Fruit fly (Drosophila melanogaster): ENCODE measurements around the gene cm.
A peak's percentile ranks its signal among the peaks of the same experiment; 100 is the strongest.

Gene cm

DNA sequence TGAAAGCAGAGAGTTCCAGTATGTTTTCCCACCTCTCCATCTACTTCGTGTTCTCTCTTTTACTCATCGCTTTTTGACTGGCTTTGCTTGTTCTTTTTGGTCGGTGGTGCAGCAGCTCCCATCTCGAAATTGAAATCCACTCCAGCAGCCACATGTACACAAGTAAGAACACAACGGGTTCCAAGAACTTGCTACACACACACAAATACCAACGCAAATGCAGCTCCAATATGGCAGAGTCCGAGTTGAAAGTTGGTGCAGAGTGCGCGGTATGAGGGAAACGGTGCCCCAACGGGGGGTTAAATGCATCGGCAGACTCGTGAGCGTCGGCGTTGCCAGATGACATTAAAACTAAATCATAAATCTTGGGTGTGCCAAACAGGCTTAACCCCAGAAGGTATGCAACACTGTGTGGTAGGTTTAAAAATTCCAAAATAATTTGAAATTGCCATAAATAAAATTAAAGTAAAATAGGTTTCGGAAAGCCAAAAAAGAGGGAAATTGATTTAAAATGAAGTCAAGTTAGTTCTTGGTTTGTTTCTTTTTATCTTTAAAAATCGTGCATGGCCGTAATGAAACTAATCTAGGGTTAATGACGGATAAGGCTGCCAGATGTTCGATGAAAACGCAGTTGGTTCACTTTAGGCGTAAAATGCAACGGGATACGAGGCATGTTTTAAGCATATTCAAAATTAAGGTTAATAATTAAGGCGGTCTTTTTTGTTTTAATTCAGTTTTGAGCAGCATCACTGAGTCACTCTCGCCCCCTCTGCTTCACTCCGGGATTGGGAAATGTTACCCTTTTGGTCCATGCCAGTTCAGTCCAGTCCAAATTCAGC is 13.1 kb downstream of the cm start (continued):
- TF ChIP-seq chn (GFP tag; optimal IDR thresholded peaks at IDR 0.05), result peak; percentile 6
- peak; percentile 56 for TF ChIP-seq CoRest (tag; optimal IDR thresholded peaks at IDR 0.05)
- TF ChIP-seq CG12659 (GFP tag; optimal IDR thresholded peaks at IDR 0.05), result no peak
- TF ChIP-seq ssp (GFP tag; IDR thresholded peaks at IDR 0.05), result no peak
- TF ChIP-seq CG31388 (GFP tag; optimal IDR thresholded peaks at IDR 0.05), result no peak
- TF ChIP-seq Chrac-16 (GFP tag; optimal IDR thresholded peaks at IDR 0.05), result no peak
- no peak for TF ChIP-seq emc (GFP tag; optimal IDR thresholded peaks at IDR 0.05)
- peak; percentile 61 for TF ChIP-seq Oli (tag; optimal IDR thresholded peaks at IDR 0.05)
- no peak for TF ChIP-seq br (optimal IDR thresholded peaks at IDR 0.05)
- peak; percentile 35 for TF ChIP-seq BEAF-32 (GFP tag; optimal IDR thresholded peaks at IDR 0.05)
- TF ChIP-seq CG15601 (tag; optimal IDR thresholded peaks at IDR 0.05), result peak; percentile 55
- 0 out of 3 replicates have a peak, but pooled peaks have one; percentile 38 for TF ChIP-seq CG11093 (GFP tag; IDR thresholded peaks at IDR 0.05)
- TF ChIP-seq Xbp1 (GFP tag; optimal IDR thresholded peaks at IDR 0.05), result peak; percentile 13
- TF ChIP-seq eyg (GFP tag; optimal IDR thresholded peaks at IDR 0.05), result no peak
- peak; percentile 1 for TF ChIP-seq nom (GFP tag; optimal IDR thresholded peaks at IDR 0.05)
- TF ChIP-seq usp (GFP tag; optimal IDR thresholded peaks at IDR 0.05), result no peak
- peak; percentile 46 for TF ChIP-seq Kr (GFP tag; optimal IDR thresholded peaks at IDR 0.05)
- TF ChIP-seq D19A (tag; optimal IDR thresholded peaks at IDR 0.05), result peak; percentile 12
- TF ChIP-seq MESR4 (GFP tag; optimal IDR thresholded peaks at IDR 0.05), result no peak
- TF ChIP-seq zen (tag; optimal IDR thresholded peaks at IDR 0.05), result peak; percentile 58
- TF ChIP-seq CG17361 (GFP tag; IDR thresholded peaks at IDR 0.05), result peak; percentile 59
- TF ChIP-seq PHDP (tag; optimal IDR thresholded peaks at IDR 0.05), result peak; percentile 2
- peak; percentile 64 for TF ChIP-seq stc (GFP tag; IDR thresholded peaks at IDR 0.05)
- no peak for TF ChIP-seq kni (GFP tag; optimal IDR thresholded peaks at IDR 0.05)
- no peak for TF ChIP-seq CG12769 (tag; optimal IDR thresholded peaks at IDR 0.05)
- peak; percentile 31 for TF ChIP-seq CG16863 (GFP tag; optimal IDR thresholded peaks at IDR 0.05)
- no peak for TF ChIP-seq H15 (GFP tag; IDR thresholded peaks at IDR 0.05)
- no peak for TF ChIP-seq CG15073 (GFP tag; optimal IDR thresholded peaks at IDR 0.05)
- TF ChIP-seq ranshi (GFP tag; IDR thresholded peaks at IDR 0.05), result 0 out of 2 replicates have a peak, but pooled peaks have one; percentile 11
- peak; percentile 35 for TF ChIP-seq CG13424 (tag; optimal IDR thresholded peaks at IDR 0.05)
- TF ChIP-seq CG2202 (tag; optimal IDR thresholded peaks at IDR 0.05), result no peak
- no peak for TF ChIP-seq YL-1 (GFP tag; optimal IDR thresholded peaks at IDR 0.05)
- TF ChIP-seq phol (tag; optimal IDR thresholded peaks at IDR 0.05), result peak; percentile 61
- TF ChIP-seq CG14014 (GFP tag; IDR thresholded peaks at IDR 0.05), result no peak
- peak; percentile 13 for TF ChIP-seq CG2116 (GFP tag; optimal IDR thresholded peaks at IDR 0.05)
- TF ChIP-seq CG12104 (GFP tag; optimal IDR thresholded peaks at IDR 0.05), result peak; percentile 2
- TF ChIP-seq zfh1 (GFP tag; IDR thresholded peaks at IDR 0.05), result no peak
- no peak for TF ChIP-seq wek (GFP tag; optimal IDR thresholded peaks at IDR 0.05)
- TF ChIP-seq gem (tag; optimal IDR thresholded peaks at IDR 0.05), result peak; percentile 61
- no peak for TF ChIP-seq Dref (GFP tag; IDR thresholded peaks at IDR 0.05)
- TF ChIP-seq CG34422 (GFP tag; IDR thresholded peaks at IDR 0.05), result 0 out of 3 replicates have a peak, but pooled peaks have one; percentile 40
- peak; percentile 14 for TF ChIP-seq CG1602 (GFP tag; optimal IDR thresholded peaks at IDR 0.05)
- TF ChIP-seq CG10654 (GFP tag; optimal IDR thresholded peaks at IDR 0.05), result no peak
- TF ChIP-seq gcm (GFP tag; optimal IDR thresholded peaks at IDR 0.05), result no peak
- TF ChIP-seq CG2875 (GFP tag; optimal IDR thresholded peaks at IDR 0.05), result no peak
- TF ChIP-seq CG18599 (GFP tag; optimal IDR thresholded peaks at IDR 0.05), result no peak
- TF ChIP-seq GATAe (GFP tag; conservative IDR thresholded peaks at IDR 0.05), result no peak
- no peak for TF ChIP-seq p53 (GFP tag; optimal IDR thresholded peaks at IDR 0.05)
- no peak for TF ChIP-seq Spps (tag; optimal IDR thresholded peaks at IDR 0.05)
